Worm (Caenorhabditis elegans) whole organism, midembryonic: ENCODE data around the gene Y38E10A.28.

Experiments
- cog-1 ChIP-seq: sonication (generic microtip); optimal IDR thresholded peaks from 2 replicates; lab custom pipeline; 2016; ENCODE audit warnings: missing genetic modification characterization, missing compliant biosample characterization
- flt-1 ChIP-seq: fragments of 200-800 bp; sonication (Bioruptor generic); IDR thresholded peaks from 2 replicates; pipeline ENCODE4 v1.3.6; 2022; ENCODE audit warnings: missing genetic modification characterization, missing compliant biosample characterization

- TF ChIP-seq cog-1 (tag; lab: Kevin White, UChicago) (no peak), flt-1 (GFP tag; lab: Robert Waterston, UW) (no peak)
These were observed 25.5 kb upstream of the Y38E10A.28 start, which contains the start of the genes ceh-100 and lips-15 for ce11 chrII:12603667-12604621.
